Worm (Caenorhabditis elegans): ENCODE data around the gene F46B6.13.

F46B6.13 gene

DNA sequence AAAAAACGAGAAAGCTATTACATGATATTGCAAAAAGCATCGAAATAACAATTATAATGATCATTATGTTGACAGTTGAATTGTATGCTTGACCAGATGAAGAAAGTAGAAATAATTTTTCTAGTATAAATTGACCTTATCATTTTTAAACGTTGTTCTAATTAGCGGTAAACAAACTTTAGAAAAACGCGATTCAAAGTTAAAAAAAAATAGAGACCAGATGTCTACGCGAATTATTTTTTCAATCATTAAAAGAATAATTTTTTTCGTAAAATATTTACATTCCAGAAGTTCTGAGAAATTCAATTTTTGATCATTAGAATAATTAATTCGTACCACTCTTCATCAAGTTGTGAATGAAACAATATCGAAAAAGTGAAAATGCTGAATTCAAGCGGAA lies 3.0 kb upstream of the F46B6.13 start, which contains the start of gene F46B6.10:
TSS of gene F46B6.10 (minus strand) at position 101 of the 400 bp plus-strand sequence.
- TF ChIP-seq sdc-2 (tag; optimal IDR thresholded peaks at IDR 0.05), result no peak
- TF ChIP-seq ceh-9 (tag; optimal IDR thresholded peaks at IDR 0.05), result no peak
- no peak for TF ChIP-seq ets-4 (tag; optimal IDR thresholded peaks at IDR 0.05)
- TF ChIP-seq syd-9 (tag; optimal IDR thresholded peaks at IDR 0.05), result no peak

DNA sequence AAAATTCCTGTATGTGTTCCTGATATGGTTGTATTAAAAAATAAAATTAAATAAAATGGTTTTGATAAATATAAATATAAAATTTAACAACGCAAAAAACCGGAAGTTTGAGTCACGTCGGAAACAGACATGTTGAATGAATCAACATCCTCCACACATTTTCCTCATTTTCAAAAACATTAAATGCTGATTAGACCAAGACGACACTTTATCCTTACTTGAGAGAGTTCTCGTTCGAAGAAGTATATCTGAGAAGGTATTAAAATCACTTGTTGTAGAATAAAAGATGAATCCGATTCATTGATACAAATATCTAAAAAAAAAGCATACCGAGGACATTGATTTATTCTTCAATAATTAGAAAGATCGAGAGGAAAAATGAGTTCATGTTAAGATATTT lies 764 bp downstream of the F46B6.13 start:
- no peak for TF ChIP-seq K02D7.2 (tag; optimal IDR thresholded peaks at IDR 0.05)
- TF ChIP-seq ets-4 (tag; optimal IDR thresholded peaks at IDR 0.05), result no peak
- TF ChIP-seq npax-4 (tag; optimal IDR thresholded peaks at IDR 0.05), result no peak
- TF ChIP-seq ceh-19 (GFP tag; optimal IDR thresholded peaks at IDR 0.05), result no peak
- no peak for TF ChIP-seq hlh-15 (tag; optimal IDR thresholded peaks at IDR 0.05)
- TF ChIP-seq hlh-30 (tag; optimal IDR thresholded peaks at IDR 0.05; ENCODE audit: insufficient read depth), result no peak
- TF ChIP-seq che-1 (tag; optimal IDR thresholded peaks at IDR 0.05), result no peak
- no peak for TF ChIP-seq sdc-2 (tag; optimal IDR thresholded peaks at IDR 0.05)
- TF ChIP-seq sox-2 (GFP tag; IDR thresholded peaks at IDR 0.05), result no peak
- no peak for TF ChIP-seq C08G9.2 (tag; optimal IDR thresholded peaks at IDR 0.05)
- no peak for TF ChIP-seq ceh-6 (GFP tag; optimal IDR thresholded peaks at IDR 0.05)
- TF ChIP-seq ceh-34 (tag; optimal IDR thresholded peaks at IDR 0.05), result no peak

DNA sequence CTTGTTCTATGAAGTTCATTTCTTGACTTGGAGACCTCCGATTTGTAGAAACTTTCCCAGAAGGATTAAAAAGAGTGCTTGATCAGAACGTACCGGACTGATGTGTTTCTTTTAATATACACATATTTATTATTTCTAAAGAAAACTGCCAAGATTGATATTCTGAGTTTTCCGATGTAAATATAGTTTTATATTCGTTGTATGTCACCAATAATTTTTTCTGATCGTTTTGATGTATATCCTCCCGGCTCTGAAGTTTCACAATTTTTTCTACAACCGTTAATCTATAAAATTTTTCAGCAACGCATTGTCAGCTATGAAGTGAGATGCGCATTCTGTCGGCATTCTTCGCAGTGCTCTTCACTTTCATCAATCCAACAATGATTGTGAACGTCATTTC lies 2.4 kb downstream of the F46B6.13 start, which contains the start of gene F46B6.9:
TSS of gene F46B6.9 (plus strand) at position 301 of the 400 bp plus-strand sequence.
- TF ChIP-seq dmd-4 (tag; optimal IDR thresholded peaks at IDR 0.05; ENCODE audit: borderline replicate concordance) (no peak), pqm-1 (tag; optimal IDR thresholded peaks at IDR 0.05) (no peak), zip-5 (tag; optimal IDR thresholded peaks at IDR 0.05) (no peak), elt-4 (tag; optimal IDR thresholded peaks at IDR 0.05) (no peak), K02D7.2 (tag; optimal IDR thresholded peaks at IDR 0.05) (no peak), ceh-19 (GFP tag; optimal IDR thresholded peaks at IDR 0.05) (no peak), Y22D7AL.16 (tag; optimal IDR thresholded peaks at IDR 0.05) (no peak), ets-4 (tag; optimal IDR thresholded peaks at IDR 0.05) (no peak), che-1 (tag; optimal IDR thresholded peaks at IDR 0.05) (no peak), ceh-48 (tag; optimal IDR thresholded peaks at IDR 0.05) (no peak), fkh-6 (tag; optimal IDR thresholded peaks at IDR 0.05) (no peak)

DNA sequence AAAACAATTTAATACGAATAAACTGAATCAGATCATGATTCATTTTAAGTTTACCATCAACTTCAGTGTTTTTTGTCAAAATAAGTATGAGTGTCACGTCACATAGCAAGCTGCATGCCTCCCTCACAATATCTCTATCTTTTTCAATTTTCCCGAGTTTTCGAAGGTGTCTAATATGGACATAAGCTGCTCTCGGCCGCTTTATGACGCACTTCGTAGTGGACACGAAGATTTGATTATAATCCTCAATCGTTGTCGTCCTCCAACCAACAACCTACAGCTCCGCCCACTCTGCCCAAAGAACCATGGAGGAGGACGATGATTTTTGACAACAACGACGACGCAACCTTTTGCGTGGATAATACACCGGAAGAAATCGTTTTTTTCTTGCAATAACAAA lies 3.0 kb downstream of the F46B6.13 start:
- TF ChIP-seq unc-42 (tag; optimal IDR thresholded peaks at IDR 0.05) (peak; percentile 37), gmeb-2 (tag; optimal IDR thresholded peaks at IDR 0.05) (no peak)

DNA sequence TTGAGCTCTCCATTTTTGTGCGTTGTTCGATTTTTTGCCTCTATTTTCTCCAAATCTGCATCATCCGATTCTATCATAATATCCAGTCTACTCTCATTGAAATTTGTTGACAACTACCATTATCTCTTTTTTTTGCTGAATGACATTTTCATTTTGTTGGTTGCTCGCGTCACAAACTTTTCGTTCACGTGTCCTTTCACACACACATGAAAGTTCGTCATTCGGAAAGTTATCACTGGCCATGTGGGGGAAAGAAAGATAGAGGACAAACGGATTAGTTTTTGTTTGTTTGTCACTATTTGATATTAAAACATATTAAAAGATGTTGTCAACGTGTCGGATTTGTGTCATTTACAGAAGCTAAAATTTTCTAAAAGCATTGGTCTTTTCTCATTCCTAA lies 4.0 kb downstream of the F46B6.13 start:
- TF ChIP-seq tbx-2 (tag; optimal IDR thresholded peaks at IDR 0.05) (no peak), Y22D7AL.16 (tag; optimal IDR thresholded peaks at IDR 0.05) (no peak), ceh-24 (tag; optimal IDR thresholded peaks at IDR 0.05) (no peak), tbx-7 (tag; optimal IDR thresholded peaks at IDR 0.05) (no peak)

DNA sequence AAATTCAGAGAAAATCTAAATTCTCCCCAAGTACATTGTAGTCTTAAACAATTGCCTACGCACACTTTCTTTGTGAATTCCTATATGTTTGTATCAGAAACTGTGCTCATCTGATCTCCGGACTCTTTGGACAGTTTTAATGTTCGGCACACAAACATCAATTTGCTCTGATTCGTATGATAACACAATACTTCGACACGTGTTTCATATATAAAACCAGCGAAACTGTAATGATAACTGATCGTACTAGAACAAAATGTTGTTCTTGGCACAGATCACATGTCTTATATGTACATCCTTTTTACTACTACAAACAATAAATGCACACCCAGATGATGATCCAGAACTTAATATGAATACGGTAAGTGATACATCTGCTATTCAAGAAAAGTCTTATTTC lies 7.6 kb downstream of the F46B6.13 start, which contains the start of gene lipl-2:
TSS of gene lipl-2 (plus strand) at position 236 of the 400 bp plus-strand sequence.
- no peak for TF ChIP-seq hlh-6 (tag; optimal IDR thresholded peaks at IDR 0.05)
- no peak for TF ChIP-seq gmeb-2 (tag; optimal IDR thresholded peaks at IDR 0.05)
- no peak for TF ChIP-seq ceh-22 (tag; optimal IDR thresholded peaks at IDR 0.05)
- no peak for TF ChIP-seq fkh-6 (tag; optimal IDR thresholded peaks at IDR 0.05)
- TF ChIP-seq rnt-1 (tag; optimal IDR thresholded peaks at IDR 0.05), result no peak
- TF ChIP-seq syd-9 (tag; optimal IDR thresholded peaks at IDR 0.05), result no peak
- TF ChIP-seq sdc-2 (tag; optimal IDR thresholded peaks at IDR 0.05), result no peak
- TF ChIP-seq elt-4 (tag; optimal IDR thresholded peaks at IDR 0.05), result no peak
- TF ChIP-seq F13H6.1 (tag; optimal IDR thresholded peaks at IDR 0.05), result no peak

Measured in whole organism, late embryonic.